Worm (Caenorhabditis elegans) whole organism, mixed stage, embryonic: Measurements from ENCODE around the gene atp-4.

Source experiments
- ceh-39 ChIP-seq: fragments of 150-350 bp; optimal IDR thresholded peaks from 2 replicates; lab custom pipeline; 2014; ENCODE audit warnings: missing biosample characterization, missing genetic modification characterization
- ces-1 ChIP-seq: fragments of 150-350 bp; optimal IDR thresholded peaks from 2 replicates; lab custom pipeline; 2014; ENCODE audit warnings: missing biosample characterization, missing genetic modification reagents, missing genetic modification characterization
- cnd-1 ChIP-seq: fragments of 200-800 bp; sonication (Bioruptor generic); optimal IDR thresholded peaks from 2 replicates; lab custom pipeline; 2018; ENCODE audit warnings: mild to moderate bottlenecking, missing genetic modification characterization, missing compliant biosample characterization
- elt-1 ChIP-seq: sonication (generic microtip); optimal IDR thresholded peaks from 2 replicates; lab custom pipeline; 2017; ENCODE audit warnings: missing genetic modification characterization, mild to moderate bottlenecking, missing compliant biosample characterization, antibody characterized with exemption, moderate library complexity, borderline replicate concordance; ENCODE audit not compliant: insufficient read depth
- elt-3 ChIP-seq: fragments of 150-350 bp; optimal IDR thresholded peaks from 2 replicates; lab custom pipeline; 2014; ENCODE audit warnings: missing biosample characterization, missing genetic modification characterization
- ham-2 ChIP-seq: fragments of 200-800 bp; sonication (Bioruptor generic); optimal IDR thresholded peaks from 2 replicates; lab custom pipeline; 2018; ENCODE audit warnings: mild to moderate bottlenecking, missing genetic modification characterization, missing compliant biosample characterization
- hlh-1 ChIP-seq: fragments of 150-350 bp; optimal IDR thresholded peaks from 2 replicates; lab custom pipeline; 2014; ENCODE audit warnings: missing biosample characterization, missing genetic modification reagents, missing genetic modification characterization
- lin-13 ChIP-seq: fragments of 150-350 bp; optimal IDR thresholded peaks from 2 replicates; lab custom pipeline; 2014; ENCODE audit warnings: missing biosample characterization, missing genetic modification characterization
- lin-32 ChIP-seq: fragments of 200-800 bp; sonication (Bioruptor generic); optimal IDR thresholded peaks from 2 replicates; lab custom pipeline; 2018; ENCODE audit warnings: mild to moderate bottlenecking, missing genetic modification characterization, missing compliant biosample characterization
- lsy-2 ChIP-seq: fragments of 150-350 bp; optimal IDR thresholded peaks from 2 replicates; lab custom pipeline; 2014; ENCODE audit warnings: missing biosample characterization, missing genetic modification characterization
- mep-1 ChIP-seq: fragments of 150-350 bp; optimal IDR thresholded peaks from 2 replicates; lab custom pipeline; 2017; ENCODE audit warnings: missing biosample characterization, missing genetic modification reagents, missing genetic modification characterization, inconsistent platforms
- nhr-2 ChIP-seq: fragments of 150-350 bp; optimal IDR thresholded peaks from 2 replicates; lab custom pipeline; 2014; ENCODE audit warnings: missing biosample characterization, missing genetic modification characterization
- nhr-76 ChIP-seq: sonication (generic microtip); optimal IDR thresholded peaks from 2 replicates; lab custom pipeline; 2017; ENCODE audit warnings: missing biosample characterization, missing genetic modification characterization
- sem-2 ChIP-seq: fragments of 200-800 bp; sonication (Bioruptor generic); optimal IDR thresholded peaks from 2 replicates; lab custom pipeline; 2018; ENCODE audit warnings: mild to moderate bottlenecking, missing genetic modification characterization, missing compliant biosample characterization
- snpc-4 ChIP-seq: fragments of 150-350 bp; optimal IDR thresholded peaks from 2 replicates; lab custom pipeline; 2014; ENCODE audit warnings: missing biosample characterization, missing genetic modification characterization
- sptf-1 ChIP-seq: sonication (generic microtip); optimal IDR thresholded peaks from 2 replicates; lab custom pipeline; 2017; ENCODE audit warnings: mild to moderate bottlenecking, missing genetic modification characterization, moderate library complexity, missing compliant biosample characterization
- unc-120 ChIP-seq: sonication (generic microtip); optimal IDR thresholded peaks from 2 replicates; lab custom pipeline; 2017; ENCODE audit warnings: missing genetic modification characterization, missing compliant biosample characterization; ENCODE audit not compliant: poor library complexity, severe bottlenecking
- unc-39 ChIP-seq: fragments of 150-350 bp; optimal IDR thresholded peaks from 2 replicates; lab custom pipeline; 2014; ENCODE audit warnings: missing biosample characterization, missing genetic modification characterization
- ztf-11 ChIP-seq: fragments of 150-350 bp; optimal IDR thresholded peaks from 2 replicates; lab custom pipeline; 2014; ENCODE audit warnings: missing biosample characterization, missing genetic modification characterization

Gene atp-4

ce11 chrV:6385677-6386276, 41.1 kb downstream of the atp-4 start:
- no peak for TF ChIP-seq cnd-1
- no peak for TF ChIP-seq ztf-11
- no peak for TF ChIP-seq ham-2 (GFP tag; lab: Kevin White, UChicago)
- no peak for TF ChIP-seq nhr-2
- TF ChIP-seq lsy-2 (tag; lab: Kevin White, UChicago) = no peak
- TF ChIP-seq mep-1 (tag; lab: Kevin White, UChicago) = no peak
- no peak for TF ChIP-seq unc-39 (tag; lab: Kevin White, UChicago)
- TF ChIP-seq lin-13 (tag; lab: Kevin White, UChicago) = no peak
- TF ChIP-seq nhr-76 (tag; lab: Kevin White, UChicago) = no peak
- no peak for TF ChIP-seq ceh-39 (tag; lab: Kevin White, UChicago)
- TF ChIP-seq unc-120 (tag; lab: Kevin White, UChicago) = no peak
- no peak for TF ChIP-seq elt-3 (tag; lab: Kevin White, UChicago)
- TF ChIP-seq sptf-1 = no peak
- no peak for TF ChIP-seq ces-1
- no peak for TF ChIP-seq hlh-1
- no peak for TF ChIP-seq snpc-4 (tag; lab: Kevin White, UChicago)
- TF ChIP-seq elt-1 (tag; lab: Kevin White, UChicago) = no peak
- TF ChIP-seq sem-2 (GFP tag; lab: Kevin White, UChicago) = no peak
- no peak for TF ChIP-seq lin-32
